Fruit fly (Drosophila melanogaster): Measurements from ENCODE around the gene Tsp26A.
A peak's percentile ranks its signal among the peaks of the same experiment; 100 is the strongest.

The Tsp26A gene

dm6 chr2L:5972005-5972404 lies 28.0 kb upstream of the Tsp26A start (continued):
- peak; percentile 40; the same call in 1 of the 2 replicates for TF ChIP-seq CG3847 (GFP tag; IDR thresholded peaks at IDR 0.05)
- no peak for TF ChIP-seq Adf1 (GFP tag; IDR thresholded peaks at IDR 0.05)
- TF ChIP-seq CG7839 (tag; optimal IDR thresholded peaks at IDR 0.05), result peak; percentile 43
- peak; percentile 56; the same call in 2 of the 3 replicates for TF ChIP-seq Dbx (GFP tag; IDR thresholded peaks at IDR 0.05)
- TF ChIP-seq CG32532 (GFP tag; IDR thresholded peaks at IDR 0.05), result peak; percentile 51; the same call in 1 of the 2 replicates
- no peak for TF ChIP-seq tx (GFP tag; optimal IDR thresholded peaks at IDR 0.05)
- TF ChIP-seq ttk (GFP tag; IDR thresholded peaks at IDR 0.05), result peak; percentile 39; the same call in 1 of the 2 replicates
- no peak for TF ChIP-seq Hmx (GFP tag; optimal IDR thresholded peaks at IDR 0.05)
- no peak for TF ChIP-seq org-1 (GFP tag; optimal IDR thresholded peaks at IDR 0.05)
- TF ChIP-seq CG15601 (tag; optimal IDR thresholded peaks at IDR 0.05), result peak; percentile 13
- TF ChIP-seq Stat92E (GFP tag; optimal IDR thresholded peaks at IDR 0.05), result no peak
- no peak for TF ChIP-seq CG17802 (tag; optimal IDR thresholded peaks at IDR 0.05)
- no peak for TF ChIP-seq mam (GFP tag; optimal IDR thresholded peaks at IDR 0.05)
- TF ChIP-seq Meics (GFP tag; optimal IDR thresholded peaks at IDR 0.05), result no peak
- peak; percentile 53 for TF ChIP-seq grau (tag; optimal IDR thresholded peaks at IDR 0.05)
- TF ChIP-seq Sry-β (GFP tag; optimal IDR thresholded peaks at IDR 0.05), result no peak
- no peak for TF ChIP-seq CG13894 (tag; optimal IDR thresholded peaks at IDR 0.05)
- no peak for TF ChIP-seq Hr3 (GFP tag; optimal IDR thresholded peaks at IDR 0.05)
- no peak for TF ChIP-seq CkIIα-i1 (GFP tag; IDR thresholded peaks at IDR 0.05)
- peak; percentile 34; the same call in 1 of the 4 replicates for TF ChIP-seq Gug (GFP tag; IDR thresholded peaks at IDR 0.05)
- TF ChIP-seq Rfx (GFP tag; IDR thresholded peaks at IDR 0.05), result peak; percentile 81
- TF ChIP-seq Dfd (GFP tag; optimal IDR thresholded peaks at IDR 0.05), result no peak
- TF ChIP-seq CG9817 (tag; optimal IDR thresholded peaks at IDR 0.05), result no peak
- no peak for TF ChIP-seq C15 (GFP tag; IDR thresholded peaks at IDR 0.05)
- no peak for TF ChIP-seq Gsc (GFP tag; IDR thresholded peaks at IDR 0.05)
- TF ChIP-seq Oaz (GFP tag; IDR thresholded peaks at IDR 0.05), result no peak
- peak; percentile 33 for TF ChIP-seq CG1647 (GFP tag; optimal IDR thresholded peaks at IDR 0.05)
- TF ChIP-seq zf30C (GFP tag; optimal IDR thresholded peaks at IDR 0.05), result no peak
- peak; percentile 35 for TF ChIP-seq CG13424 (tag; optimal IDR thresholded peaks at IDR 0.05)
- TF ChIP-seq Six4 (GFP tag; optimal IDR thresholded peaks at IDR 0.05), result no peak
- TF ChIP-seq lbe (GFP tag; optimal IDR thresholded peaks at IDR 0.05), result peak; percentile 61
- TF ChIP-seq GATAe (GFP tag; conservative IDR thresholded peaks at IDR 0.05), result no peak; the same call in 1 of the 2 replicates
- no peak for TF ChIP-seq salm (tag; optimal IDR thresholded peaks at IDR 0.05)
- TF ChIP-seq chm (GFP tag; IDR thresholded peaks at IDR 0.05), result peak; percentile 73
- no peak for TF ChIP-seq wor (GFP tag; IDR thresholded peaks at IDR 0.05)
- TF ChIP-seq hth (optimal IDR thresholded peaks at IDR 0.05), result no peak
- TF ChIP-seq CG32772 (GFP tag; IDR thresholded peaks at IDR 0.05), result no peak
- TF ChIP-seq Lpt (GFP tag; optimal IDR thresholded peaks at IDR 0.05), result no peak
- no peak for TF ChIP-seq klu (GFP tag; IDR thresholded peaks at IDR 0.05)
- TF ChIP-seq fru (optimal IDR thresholded peaks at IDR 0.05), result no peak
- peak; percentile 49 for TF ChIP-seq CG18599 (GFP tag; optimal IDR thresholded peaks at IDR 0.05)
- TF ChIP-seq zfh1 (GFP tag; IDR thresholded peaks at IDR 0.05), result peak; percentile 70
- TF ChIP-seq CG6791 (GFP tag; IDR thresholded peaks at IDR 0.05; ENCODE audit: partially characterized antibody), result no peak
- TF ChIP-seq sima (GFP tag; optimal IDR thresholded peaks at IDR 0.05), result no peak
- no peak for TF ChIP-seq Rx (GFP tag; IDR thresholded peaks at IDR 0.05)
- TF ChIP-seq Dref (GFP tag; IDR thresholded peaks at IDR 0.05), result no peak
- no peak for TF ChIP-seq CG16779 (GFP tag; IDR thresholded peaks at IDR 0.05)
- 0 out of 2 replicates have a peak, but pooled peaks have one; percentile 43 for TF ChIP-seq Xrp1 (GFP tag; IDR thresholded peaks at IDR 0.05)
- 0 out of 2 replicates have a peak, but pooled peaks have one; percentile 11 for TF ChIP-seq CG31224 (GFP tag; IDR thresholded peaks at IDR 0.05)
- TF ChIP-seq ro (GFP tag; IDR thresholded peaks at IDR 0.05), result no peak
- no peak for TF ChIP-seq Opbp (GFP tag; IDR thresholded peaks at IDR 0.05; ENCODE audit: partially characterized antibody)
- no peak for TF ChIP-seq ash1 (GFP tag; optimal IDR thresholded peaks at IDR 0.05)
- no peak for TF ChIP-seq CG14050 (GFP tag; IDR thresholded peaks at IDR 0.05)
